Fruit fly (Drosophila melanogaster) whole organism, embryonic: ENCODE measurements around the gene CG17124.

Experiments used
- Abd-B ChIP-seq: fragments of 200-800 bp; sonication (Bioruptor generic); optimal IDR thresholded peaks from 2 replicates; lab custom pipeline; 2018; ENCODE audit warnings: missing biosample characterization, mild to moderate bottlenecking, missing genetic modification characterization, moderate library complexity
- CG10565 ChIP-seq: fragments of 200-800 bp; sonication (Bioruptor generic); optimal IDR thresholded peaks from 3 replicates; lab custom pipeline; 2016; ENCODE audit warnings: missing biosample characterization, mild to moderate bottlenecking, missing genetic modification characterization
- CG12391 ChIP-seq: fragments of 200-800 bp; sonication (Bioruptor generic); optimal IDR thresholded peaks from 3 replicates; lab custom pipeline; 2018; ENCODE audit warnings: missing biosample characterization, mild to moderate bottlenecking, missing genetic modification characterization, moderate library complexity
- CG12769 ChIP-seq: fragments of 200-800 bp; sonication (Bioruptor generic); optimal IDR thresholded peaks from 2 replicates; lab custom pipeline; 2019; ENCODE audit warnings: missing biosample characterization, mild to moderate bottlenecking, missing genetic modification characterization, moderate library complexity
- CG14667 ChIP-seq: fragments of 200-800 bp; sonication (Bioruptor generic); IDR thresholded peaks from 2 replicates; pipeline ENCODE4 v1.3.6; 2022; ENCODE audit warnings: missing biosample characterization, missing genetic modification characterization
- CG14710 ChIP-seq: fragments of 200-800 bp; sonication (Bioruptor generic); optimal IDR thresholded peaks from 3 replicates; lab custom pipeline; 2019; ENCODE audit warnings: missing biosample characterization, mild to moderate bottlenecking, missing genetic modification characterization, moderate library complexity
- CG14860 ChIP-seq: fragments of 200-800 bp; sonication (Bioruptor generic); IDR thresholded peaks from 3 replicates; pipeline ENCODE4 v1.3.6; 2022; ENCODE audit warnings: missing biosample characterization, missing genetic modification characterization; ENCODE audit not compliant: partially characterized antibody
- CG17802 ChIP-seq: fragments of 200-800 bp; sonication (Bioruptor generic); optimal IDR thresholded peaks from 2 replicates; lab custom pipeline; 2018; ENCODE audit warnings: missing biosample characterization, mild to moderate bottlenecking, missing genetic modification characterization, moderate library complexity
- CG18262 ChIP-seq: fragments of 200-800 bp; optimal IDR thresholded peaks from 3 replicates; lab custom pipeline; 2019; ENCODE audit warnings: missing biosample characterization, mild to moderate bottlenecking, missing genetic modification characterization, moderate library complexity
- CG3065 ChIP-seq: fragments of 200-800 bp; sonication (Bioruptor generic); optimal IDR thresholded peaks from 2 replicates; lab custom pipeline; 2016; ENCODE audit warnings: missing biosample characterization, missing genetic modification characterization
- CG34422 ChIP-seq: fragments of 200-800 bp; sonication (Bioruptor generic); IDR thresholded peaks from 3 replicates; pipeline ENCODE4 v1.3.6; 2022; ENCODE audit warnings: missing biosample characterization, missing genetic modification characterization
- CG3726 ChIP-seq: fragments of 200-800 bp; sonication (Bioruptor generic); IDR thresholded peaks from 3 replicates; pipeline ENCODE4, ENCODE4 v1.3.6; 2022; ENCODE audit warnings: missing biosample characterization, missing genetic modification characterization
- CG3847 ChIP-seq: fragments of 200-800 bp; sonication (Bioruptor generic); IDR thresholded peaks from 2 replicates; pipeline ENCODE4 v1.3.6; 2022; ENCODE audit warnings: missing biosample characterization, missing genetic modification characterization
- CG4617 ChIP-seq: fragments of 200-800 bp; sonication (Bioruptor generic); optimal IDR thresholded peaks from 3 replicates; lab custom pipeline; 2016; ENCODE audit warnings: missing biosample characterization, missing genetic modification characterization, borderline replicate concordance
- CG5180 ChIP-seq: fragments of 200-800 bp; sonication (Bioruptor generic); optimal IDR thresholded peaks from 3 replicates; lab custom pipeline; 2017; ENCODE audit warnings: missing biosample characterization, missing genetic modification characterization, mild to moderate bottlenecking, moderate library complexity, missing genetic modification reagents
- CG7372 ChIP-seq: fragments of 200-800 bp; sonication (Bioruptor generic); IDR thresholded peaks from 2 replicates; pipeline ENCODE4 v1.3.6; 2022; ENCODE audit warnings: missing biosample characterization, missing genetic modification characterization
- CG8089 ChIP-seq: fragments of 200-800 bp; sonication (Bioruptor generic); optimal IDR thresholded peaks from 3 replicates; lab custom pipeline; 2016; ENCODE audit warnings: missing biosample characterization, missing genetic modification characterization
- CG9817 ChIP-seq: fragments of 200-800 bp; sonication (Bioruptor generic); optimal IDR thresholded peaks from 2 replicates; lab custom pipeline; 2018; ENCODE audit warnings: missing biosample characterization, mild to moderate bottlenecking, missing genetic modification characterization, moderate library complexity
- CoRest ChIP-seq: fragments of 200-800 bp; sonication (Bioruptor generic); optimal IDR thresholded peaks from 3 replicates; lab custom pipeline; 2018; ENCODE audit warnings: missing biosample characterization, mild to moderate bottlenecking, missing genetic modification characterization, moderate library complexity
- Dad ChIP-seq: fragments of 200-800 bp; sonication (Bioruptor generic); optimal IDR thresholded peaks from 3 replicates; lab custom pipeline; 2016; ENCODE audit warnings: missing biosample characterization, missing genetic modification characterization
- Eip74EF ChIP-seq, 2 experiments: fragments of 200-800 bp in 1 of 2; fragments of >200 bp in 1 of 2; sonication (Bioruptor generic) in 1 of 2; optimal IDR thresholded peaks; 2 replicates each; lab custom pipeline; 2017 to 2019; ENCODE audit warnings: missing biosample characterization in 2 of 2, missing genetic modification characterization in 2 of 2, mild to moderate bottlenecking in 1 of 2, moderate library complexity in 1 of 2
- Ets97D ChIP-seq: fragments of 200-800 bp; sonication (Bioruptor generic); optimal IDR thresholded peaks from 3 replicates; lab custom pipeline; 2016; ENCODE audit warnings: missing biosample characterization, missing genetic modification characterization
- HmgZ ChIP-seq: fragments of 200-800 bp; sonication (Bioruptor generic); optimal IDR thresholded peaks from 2 replicates; lab custom pipeline; 2018; ENCODE audit warnings: missing biosample characterization, mild to moderate bottlenecking, missing genetic modification characterization
- Hsf ChIP-seq: fragments of 200-800 bp; sonication (Bioruptor generic); optimal IDR thresholded peaks from 3 replicates; lab custom pipeline; 2016; ENCODE audit warnings: missing biosample characterization, missing genetic modification characterization
- NfI ChIP-seq: fragments of 200-800 bp; sonication (Bioruptor generic); optimal IDR thresholded peaks from 3 replicates; lab custom pipeline; 2018; ENCODE audit warnings: missing biosample characterization, mild to moderate bottlenecking, missing genetic modification characterization, moderate library complexity
- Rfx ChIP-seq: fragments of 200-800 bp; sonication (Bioruptor generic); IDR thresholded peaks from 2 replicates; pipeline ENCODE4 v1.3.6; 2022; ENCODE audit warnings: missing biosample characterization, missing genetic modification characterization
- Sin3A ChIP-seq: fragments of >200 bp; optimal IDR thresholded peaks from 2 replicates; lab custom pipeline; 2018
- Sry-β ChIP-seq: fragments of 200-800 bp; sonication (Bioruptor generic); optimal IDR thresholded peaks from 2 replicates; lab custom pipeline; 2018; ENCODE audit warnings: missing biosample characterization, mild to moderate bottlenecking, missing genetic modification characterization, moderate library complexity
- TFAM ChIP-seq: fragments of 200-800 bp; sonication (Bioruptor generic); optimal IDR thresholded peaks from 2 replicates; lab custom pipeline; 2017; ENCODE audit warnings: missing biosample characterization, missing genetic modification characterization, inconsistent platforms
- ac ChIP-seq: fragments of 200-800 bp; sonication (Bioruptor generic); optimal IDR thresholded peaks from 3 replicates; lab custom pipeline; 2017; ENCODE audit warnings: missing biosample characterization, mild to moderate bottlenecking, missing genetic modification characterization
- al ChIP-seq: fragments of 200-800 bp; sonication (Bioruptor generic); IDR thresholded peaks from 2 replicates; pipeline ENCODE4 v1.3.6; 2022; ENCODE audit warnings: missing biosample characterization, missing genetic modification characterization
- ara ChIP-seq: fragments of 200-800 bp; sonication (Bioruptor generic); IDR thresholded peaks from 2 replicates; pipeline ENCODE4 v1.3.6; 2022; ENCODE audit warnings: missing biosample characterization, missing genetic modification characterization
- bbx ChIP-seq: fragments of 200-800 bp; sonication (Bioruptor generic); IDR thresholded peaks from 2 replicates; pipeline ENCODE4 v1.3.6; 2022; ENCODE audit warnings: missing biosample characterization, missing genetic modification characterization; ENCODE audit not compliant: partially characterized antibody
- bsh ChIP-seq, 2 experiments: fragments of 200-800 bp; sonication (Bioruptor generic); optimal IDR thresholded peaks; 2 replicates each; lab custom pipeline; 2017 to 2018; ENCODE audit warnings: mild to moderate bottlenecking in 2 of 2, missing biosample characterization in 2 of 2, missing genetic modification characterization in 2 of 2, moderate library complexity in 1 of 2
- dm ChIP-seq: fragments of 200-800 bp; sonication (Bioruptor generic); optimal IDR thresholded peaks from 3 replicates; lab custom pipeline; 2016; ENCODE audit warnings: missing biosample characterization, missing genetic modification characterization
- dpn ChIP-seq, 2 experiments: fragments of 200-800 bp; sonication (Bioruptor generic); optimal IDR thresholded peaks; 3 replicates each; lab custom pipeline; 2016; ENCODE audit warnings: missing biosample characterization in 2 of 2, missing genetic modification characterization in 2 of 2
- esg ChIP-seq: fragments of 200-800 bp; sonication (Bioruptor generic); conservative IDR thresholded peaks from 2 replicates; pipeline ENCODE4 v1.3.6; 2022; ENCODE audit warnings: missing biosample characterization, missing genetic modification characterization
- fd3F ChIP-seq: fragments of 200-800 bp; sonication (Bioruptor generic); optimal IDR thresholded peaks from 2 replicates; lab custom pipeline; 2018; ENCODE audit warnings: missing biosample characterization, mild to moderate bottlenecking, missing genetic modification characterization, moderate library complexity
- h ChIP-seq: fragments of >200 bp; optimal IDR thresholded peaks from 2 replicates; lab custom pipeline; 2017
- hbn ChIP-seq: fragments of 200-800 bp; sonication (Bioruptor generic); IDR thresholded peaks from 2 replicates; pipeline ENCODE4 v1.3.6; 2022; ENCODE audit warnings: missing biosample characterization, missing genetic modification characterization; ENCODE audit not compliant: partially characterized antibody
- jing ChIP-seq: fragments of 200-800 bp; sonication (Bioruptor generic); optimal IDR thresholded peaks from 2 replicates; lab custom pipeline; 2018; ENCODE audit warnings: missing biosample characterization, mild to moderate bottlenecking, missing genetic modification characterization
- knrl ChIP-seq: fragments of 200-800 bp; sonication (Bioruptor generic); IDR thresholded peaks from 3 replicates; pipeline ENCODE4 v1.3.6; 2022; ENCODE audit warnings: missing biosample characterization, missing genetic modification characterization; ENCODE audit not compliant: partially characterized antibody
- mirr ChIP-seq: fragments of 200-800 bp; sonication (Bioruptor generic); optimal IDR thresholded peaks from 3 replicates; lab custom pipeline; 2018; ENCODE audit warnings: missing biosample characterization, mild to moderate bottlenecking, missing genetic modification characterization
- nerfin-1 ChIP-seq: fragments of 200-800 bp; sonication (Bioruptor generic); optimal IDR thresholded peaks from 3 replicates; lab custom pipeline; 2019; ENCODE audit warnings: missing biosample characterization, mild to moderate bottlenecking, missing genetic modification characterization, moderate library complexity
- schlank ChIP-seq: fragments of 200-800 bp; sonication (Bioruptor generic); optimal IDR thresholded peaks from 2 replicates; lab custom pipeline; 2018; ENCODE audit warnings: missing biosample characterization, mild to moderate bottlenecking, missing genetic modification characterization
- seq ChIP-seq: fragments of 200-800 bp; sonication (Bioruptor generic); IDR thresholded peaks from 2 replicates; pipeline ENCODE4 v1.3.6; 2022; ENCODE audit warnings: missing biosample characterization, missing genetic modification characterization
- sima ChIP-seq: fragments of 200-800 bp; sonication (Bioruptor generic); optimal IDR thresholded peaks from 2 replicates; lab custom pipeline; 2016; ENCODE audit warnings: missing biosample characterization, missing genetic modification characterization
- stc ChIP-seq: fragments of 200-800 bp; sonication (Bioruptor generic); IDR thresholded peaks from 2 replicates; pipeline ENCODE4 v1.3.6; 2022; ENCODE audit warnings: missing biosample characterization, missing genetic modification characterization
- trem ChIP-seq: fragments of 200-800 bp; optimal IDR thresholded peaks from 3 replicates; lab custom pipeline; 2019; ENCODE audit warnings: missing biosample characterization, mild to moderate bottlenecking, missing genetic modification characterization, moderate library complexity
- vfl ChIP-seq: fragments of 200-800 bp; sonication (Bioruptor generic); optimal IDR thresholded peaks from 2 replicates; lab custom pipeline; 2016; ENCODE audit warnings: missing biosample characterization, missing genetic modification characterization

Gene CG17124

dm6 chr2L:10767597-10768188 lies 11.6 kb upstream of the CG17124 start, which contains the start of gene Ubc2 (continued):
- no peak for TF ChIP-seq sima
- TF ChIP-seq h (lab: Kevin White, UChicago), result no peak
- TF ChIP-seq esg (GFP tag; lab: Robert Waterston, UW), result no peak
- TF ChIP-seq seq, result 0 out of 2 replicates have a peak, but pooled peaks have one; percentile 7
- TF ChIP-seq al (GFP tag; lab: Robert Waterston, UW), result no peak
- TF ChIP-seq CG14667 (GFP tag; lab: Robert Waterston, UW), result no peak
- TF ChIP-seq CG7372 (GFP tag; lab: Robert Waterston, UW), result no peak
- no peak for TF ChIP-seq bsh (GFP tag; optimal IDR thresholded peaks at IDR 0.05; lab: Kevin White, UChicago)
- TF ChIP-seq Sin3A, result peak; percentile 40
- no peak for TF ChIP-seq fd3F
- TF ChIP-seq jing (GFP tag; lab: Kevin White, UChicago), result no peak
- TF ChIP-seq CG12391, result peak; percentile 0
- peak; percentile 94 for TF ChIP-seq Ets97D
- peak; percentile 35 for TF ChIP-seq CoRest
- no peak for TF ChIP-seq CG18262 (tag; lab: Kevin White, UChicago)
- no peak for TF ChIP-seq CG3065 (GFP tag; lab: Kevin White, UChicago)
- TF ChIP-seq CG34422 (GFP tag; lab: Robert Waterston, UW), result peak; percentile 46; the same call in 1 of the 3 replicates
- no peak for TF ChIP-seq vfl (GFP tag; lab: Kevin White, UChicago)
- no peak for TF ChIP-seq ara (GFP tag; lab: Robert Waterston, UW)
- peak; percentile 79 for TF ChIP-seq bbx (GFP tag; lab: Robert Waterston, UW)
- peak in 1 of 2 experiments; percentile 47 for TF ChIP-seq dpn (GFP tag; optimal IDR thresholded peaks at IDR 0.05; lab: Kevin White, UChicago)
- TF ChIP-seq CG3847 (GFP tag; lab: Robert Waterston, UW), result peak; percentile 40
- peak; percentile 83 for TF ChIP-seq knrl (GFP tag; lab: Robert Waterston, UW)
- peak; percentile 69 for TF ChIP-seq hbn (GFP tag; lab: Robert Waterston, UW)
- TF ChIP-seq dm (GFP tag; lab: Kevin White, UChicago), result peak; percentile 47
- TF ChIP-seq Hsf (GFP tag; lab: Kevin White, UChicago), result peak; percentile 34
- TF ChIP-seq Rfx (GFP tag; lab: Robert Waterston, UW), result peak; percentile 60
- TF ChIP-seq CG12769 (tag; lab: Kevin White, UChicago), result no peak
- no peak for TF ChIP-seq CG5180 (GFP tag; lab: Kevin White, UChicago)
- TF ChIP-seq CG3726, result no peak
- TF ChIP-seq CG17802 (tag; lab: Kevin White, UChicago), result no peak
- TF ChIP-seq TFAM (GFP tag; lab: Kevin White, UChicago), result no peak
- no peak for TF ChIP-seq stc (GFP tag; lab: Robert Waterston, UW)
- TF ChIP-seq Abd-B (GFP tag; lab: Kevin White, UChicago), result peak; percentile 20
- TF ChIP-seq HmgZ (tag; lab: Kevin White, UChicago), result peak; percentile 38
- TF ChIP-seq Dad (GFP tag; lab: Kevin White, UChicago), result peak; percentile 29
- no peak for TF ChIP-seq CG8089 (GFP tag; lab: Kevin White, UChicago)
- TF ChIP-seq trem (tag; lab: Kevin White, UChicago), result peak; percentile 47
- peak; percentile 11 for TF ChIP-seq NfI
- TF ChIP-seq CG10565, result no peak
- no peak for TF ChIP-seq Sry-β (GFP tag; lab: Kevin White, UChicago)
- TF ChIP-seq nerfin-1 (tag; lab: Kevin White, UChicago), result no peak
- peak; percentile 63 for TF ChIP-seq CG14860
- TF ChIP-seq CG14710 (tag; lab: Kevin White, UChicago), result peak; percentile 57
- TF ChIP-seq Eip74EF (GFP tag; optimal IDR thresholded peaks at IDR 0.05; lab: Kevin White, UChicago), result no peak
- no peak for TF ChIP-seq ac (GFP tag; lab: Kevin White, UChicago)
- peak; percentile 79 for TF ChIP-seq CG4617 (GFP tag; lab: Kevin White, UChicago)
- no peak for TF ChIP-seq schlank (tag; lab: Kevin White, UChicago)
- no peak for TF ChIP-seq mirr (GFP tag; lab: Kevin White, UChicago)
- TF ChIP-seq CG9817 (tag; lab: Kevin White, UChicago), result no peak
